Fruit fly (Drosophila melanogaster): ENCODE measurements around the gene Nna1.

Nna1 gene

DNA sequence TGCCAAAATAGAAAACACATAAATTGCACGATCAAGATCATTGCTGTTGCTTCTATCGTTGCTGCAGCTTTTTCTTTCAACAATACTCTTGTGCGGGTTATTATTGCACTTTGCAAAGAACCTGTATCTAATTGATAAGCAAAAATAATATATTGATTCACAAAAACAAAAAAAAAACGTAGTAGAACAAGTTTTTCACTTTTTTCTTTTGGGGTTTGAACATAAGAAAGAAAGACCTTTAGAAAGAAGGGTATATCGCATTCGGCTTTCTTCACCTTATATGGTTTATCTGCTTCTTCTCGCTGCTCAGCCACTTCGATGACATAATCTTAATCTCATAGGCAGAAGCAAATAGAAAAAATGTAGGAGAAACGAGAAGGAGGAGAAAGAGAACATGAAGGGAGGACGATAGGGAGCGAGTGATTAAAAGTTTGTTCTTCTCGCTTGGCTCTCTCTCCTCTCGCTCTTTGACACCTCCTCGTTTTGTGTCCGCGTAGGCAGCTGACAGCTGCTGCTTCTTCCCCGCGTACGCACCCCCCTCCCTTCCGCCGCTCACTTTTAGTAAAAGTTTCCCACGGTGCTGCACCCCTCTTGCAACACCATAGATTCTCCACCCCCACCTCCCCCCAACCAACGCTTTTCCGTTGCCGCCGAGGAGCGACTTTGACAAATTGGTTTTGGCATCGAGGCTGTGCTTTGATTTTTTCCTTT lies 6.8 kb downstream of the Nna1 start:
- TF ChIP-seq CG17801 (GFP tag; optimal IDR thresholded peaks at IDR 0.05; ENCODE audit: partially characterized antibody): no peak

dm6 chrX:13699666-13700065 lies 7.6 kb downstream of the Nna1 start:
- no peak for TF ChIP-seq CG17801 (GFP tag; optimal IDR thresholded peaks at IDR 0.05; ENCODE audit: partially characterized antibody)

DNA sequence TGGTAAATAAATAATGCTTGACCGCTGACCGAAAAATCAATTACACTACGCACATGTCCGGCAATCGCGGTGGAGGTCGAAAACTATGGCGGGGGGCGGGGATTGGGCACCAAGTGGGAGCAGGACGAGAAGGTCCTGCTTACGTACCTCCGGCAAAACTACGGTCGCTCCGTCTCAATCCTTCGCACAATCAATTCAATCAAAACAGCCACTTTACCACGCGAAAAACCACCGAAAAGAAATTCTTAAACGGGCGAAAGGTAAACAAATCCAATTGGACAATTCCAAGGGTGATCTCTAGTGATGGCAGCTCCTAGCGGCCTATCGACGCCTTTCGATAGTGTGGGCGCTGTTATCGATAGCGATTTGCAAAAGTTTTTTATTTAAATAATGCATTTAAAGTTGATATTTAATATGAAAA lies 25.9 kb downstream of the Nna1 start, which contains the start of gene Nadsyn:
Nadsyn (minus strand) TSS at position 304 of the 421 bp plus-strand sequence.
- peak; percentile 28 for TF ChIP-seq CG17801 (GFP tag; optimal IDR thresholded peaks at IDR 0.05; ENCODE audit: partially characterized antibody)

DNA sequence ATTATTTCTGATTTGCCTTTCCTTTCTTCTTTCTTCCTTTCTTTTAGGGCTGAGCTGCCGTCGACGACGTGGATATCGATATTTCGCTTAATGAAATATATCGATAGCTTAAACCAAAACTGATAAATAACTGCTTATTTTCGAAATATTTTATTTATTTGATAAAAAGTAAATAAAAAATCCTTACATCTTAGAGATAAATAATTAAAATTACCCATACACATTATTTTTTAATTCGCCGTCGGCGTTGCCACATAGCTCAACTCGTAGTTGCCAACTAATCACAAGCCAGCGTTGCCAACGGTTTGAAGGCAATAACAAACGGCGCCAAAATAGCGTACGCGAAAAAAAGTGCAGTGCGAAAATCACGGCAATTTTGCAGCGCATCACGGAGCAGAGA lies 29.8 kb downstream of the Nna1 start, which contains the start of the genes Mrgn1 and mus101:
Mrgn1 (minus strand) TSS at position 44 of the 400 bp plus-strand sequence.
mus101 (plus strand) TSS at position 313 of the 400 bp plus-strand sequence.
- TF ChIP-seq CG17801 (GFP tag; optimal IDR thresholded peaks at IDR 0.05; ENCODE audit: partially characterized antibody): peak; percentile 38

dm6 chrX:13734866-13735265 lies 42.8 kb downstream of the Nna1 start:
- TF ChIP-seq CG17801 (GFP tag; optimal IDR thresholded peaks at IDR 0.05; ENCODE audit: partially characterized antibody): peak; percentile 82

dm6 chrX:13735322-13736173 lies 43.5 kb downstream of the Nna1 start:
- TF ChIP-seq CG17801 (GFP tag; optimal IDR thresholded peaks at IDR 0.05; ENCODE audit: partially characterized antibody): no peak

- no peak for TF ChIP-seq CG17801 (GFP tag; optimal IDR thresholded peaks at IDR 0.05; ENCODE audit: partially characterized antibody)
These were observed 44.0 kb downstream of the Nna1 start, which contains the start of gene g for dm6 chrX:13736174-13736482. TSS of gene g (minus strand) at chrX:13736278.

DNA sequence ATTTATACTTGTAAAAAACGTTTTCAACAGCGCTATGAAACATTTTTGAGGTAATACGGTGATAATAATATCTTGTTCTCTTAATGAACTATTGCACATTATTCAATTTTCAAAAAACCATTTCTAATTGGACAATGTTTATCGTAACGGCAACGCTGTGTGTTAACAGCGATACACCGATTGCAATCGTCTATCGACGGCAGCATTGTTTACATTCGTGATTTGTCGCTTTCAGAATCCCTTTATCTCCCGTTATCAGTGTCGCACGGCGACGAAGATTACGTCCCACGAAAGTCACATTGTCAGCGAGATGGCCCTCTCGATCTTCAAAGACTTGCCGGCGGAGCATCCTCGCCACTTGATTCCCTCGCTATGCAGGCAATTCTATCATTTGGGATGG lies 45.8 kb downstream of the Nna1 start, which contains the start of gene CG11134:
CG11134 (plus strand) TSS at position 4 of the 400 bp plus-strand sequence.
- no peak for TF ChIP-seq CG17801 (GFP tag; optimal IDR thresholded peaks at IDR 0.05; ENCODE audit: partially characterized antibody)

DNA sequence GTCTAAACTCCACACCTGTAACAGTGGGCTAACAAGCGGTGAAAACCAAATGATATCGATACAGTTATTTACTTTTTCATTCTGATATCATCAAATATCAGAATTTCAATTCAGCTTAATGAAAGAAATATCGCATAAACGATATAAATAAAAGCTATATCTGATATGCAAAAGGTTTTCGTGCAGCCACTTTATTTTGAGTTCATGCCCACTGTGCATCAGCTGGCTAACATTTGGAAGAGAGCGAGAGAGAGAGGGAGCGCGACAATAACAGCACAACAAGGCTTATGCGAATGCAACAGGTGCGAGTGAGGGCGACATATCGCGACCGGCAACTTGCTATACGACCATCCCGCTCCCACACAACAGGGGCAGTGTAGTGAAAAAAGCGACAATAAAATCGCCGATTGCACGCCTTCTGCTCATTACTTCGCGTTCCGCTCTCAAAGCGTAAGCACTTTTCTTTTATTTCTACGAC lies 47.4 kb downstream of the Nna1 start, which contains the start of gene CG11151:
CG11151 (plus strand) TSS at position 334 of the 478 bp plus-strand sequence.
- peak; percentile 98 for TF ChIP-seq CG17801 (GFP tag; optimal IDR thresholded peaks at IDR 0.05; ENCODE audit: partially characterized antibody)

dm6 chrX:13740062-13740461 lies 48.0 kb downstream of the Nna1 start:
- peak; percentile 87 for TF ChIP-seq CG17801 (GFP tag; optimal IDR thresholded peaks at IDR 0.05; ENCODE audit: partially characterized antibody)

dm6 chrX:13740992-13741391 lies 48.9 kb downstream of the Nna1 start:
- TF ChIP-seq CG17801 (GFP tag; optimal IDR thresholded peaks at IDR 0.05; ENCODE audit: partially characterized antibody): no peak

- peak; percentile 11 for TF ChIP-seq CG17801 (GFP tag; optimal IDR thresholded peaks at IDR 0.05; ENCODE audit: partially characterized antibody)
These were observed 52.5 kb downstream of the Nna1 start, which contains the start of gene Grip91 for dm6 chrX:13744599-13745052. TSS of gene Grip91 (minus strand) at chrX:13744683.

- no peak for TF ChIP-seq CG17801 (GFP tag; optimal IDR thresholded peaks at IDR 0.05; ENCODE audit: partially characterized antibody)
These were observed 55.0 kb downstream of the Nna1 start for dm6 chrX:13747052-13747451.

DNA sequence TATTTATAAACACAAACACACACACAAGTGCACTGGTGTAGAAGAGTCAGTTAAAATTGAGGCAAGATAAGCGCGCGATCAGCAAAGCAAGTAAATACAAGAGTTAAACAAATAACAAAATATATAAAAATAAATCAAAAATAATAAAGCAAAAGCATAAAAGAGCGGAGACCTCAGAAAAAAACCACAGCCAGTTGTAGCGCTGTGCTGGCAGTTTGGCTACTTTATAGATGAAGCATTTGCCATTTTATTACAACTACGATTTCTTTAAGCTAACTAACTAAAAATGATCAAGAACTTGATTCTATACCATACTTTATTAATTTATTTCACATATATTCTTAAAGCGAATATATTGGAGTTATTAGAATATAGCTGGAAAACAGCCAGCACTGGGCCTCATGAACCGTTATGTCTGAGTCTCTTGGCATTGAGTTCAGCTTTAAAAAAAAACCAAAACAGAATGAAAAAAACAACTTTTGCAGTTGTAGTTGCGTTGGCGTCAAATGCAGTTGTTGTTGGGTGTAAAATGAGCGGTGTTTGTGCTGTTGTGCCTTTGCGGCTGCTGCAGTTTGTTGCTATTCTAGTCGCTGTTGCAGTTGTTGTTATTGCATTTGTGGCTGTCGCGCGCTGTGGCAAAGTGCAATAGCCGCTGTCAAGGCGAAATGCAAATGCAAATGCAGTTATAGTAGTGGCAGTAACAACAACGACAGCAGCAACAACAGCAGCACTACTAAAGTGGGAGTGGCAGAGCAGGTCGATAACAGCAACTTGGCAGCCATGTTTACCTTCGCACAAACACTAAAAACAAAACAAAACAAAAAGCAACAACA lies 55.8 kb downstream of the Nna1 start:
- peak; percentile 91 for TF ChIP-seq CG17801 (GFP tag; optimal IDR thresholded peaks at IDR 0.05; ENCODE audit: partially characterized antibody)

All from ovary, adult (tissue).